Worm (Caenorhabditis elegans): ENCODE results near the gene cpi-1.

ce11 chrIV:6059702-6060101 is 33.8 kb downstream of the cpi-1 start:
- no peak for TF ChIP-seq flh-1 (GFP tag; optimal IDR thresholded peaks at IDR 0.05)
- TF ChIP-seq snpc-4 (tag; optimal IDR thresholded peaks at IDR 0.05): no peak
- no peak for TF ChIP-seq lin-13 (tag; optimal IDR thresholded peaks at IDR 0.05)
- no peak for TF ChIP-seq mep-1 (tag; optimal IDR thresholded peaks at IDR 0.05)
- no peak for TF ChIP-seq unc-62 (GFP tag; optimal IDR thresholded peaks at IDR 0.05)
- no peak for TF ChIP-seq lsy-2 (tag; optimal IDR thresholded peaks at IDR 0.05)
- TF ChIP-seq bed-3 (GFP tag; optimal IDR thresholded peaks at IDR 0.05): no peak
- TF ChIP-seq lin-32 (GFP tag; optimal IDR thresholded peaks at IDR 0.05): no peak
- no peak for TF ChIP-seq ceh-39 (tag; optimal IDR thresholded peaks at IDR 0.05)
- TF ChIP-seq mab-5 (tag; optimal IDR thresholded peaks at IDR 0.05): no peak
- TF ChIP-seq M03D4.4 (tag; optimal IDR thresholded peaks at IDR 0.05): no peak
- no peak for TF ChIP-seq nhr-76 (tag; optimal IDR thresholded peaks at IDR 0.05)
- TF ChIP-seq nhr-2 (tag; optimal IDR thresholded peaks at IDR 0.05): no peak
- TF ChIP-seq unc-39 (tag; optimal IDR thresholded peaks at IDR 0.05): no peak
